Worm (Caenorhabditis elegans): ENCODE measurements around the gene vha-8.

The vha-8 gene

ce11 chrIV:6789950-6790349 is 924 bp upstream of the vha-8 start:
- TF ChIP-seq F33H1.4 (GFP tag; IDR thresholded peaks at IDR 0.05) = peak; percentile 83
- TF ChIP-seq madf-6 (GFP tag; IDR thresholded peaks at IDR 0.05) = peak; percentile 73
- TF ChIP-seq nhr-27 (tag; optimal IDR thresholded peaks at IDR 0.05) = no peak
- TF ChIP-seq madf-8 (GFP tag; conservative IDR thresholded peaks at IDR 0.05) = peak; percentile 26; the same call in 1 of the 2 replicates
- TF ChIP-seq D2030.7 (GFP tag; IDR thresholded peaks at IDR 0.05) = 0 out of 2 replicates have a peak, but pooled peaks have one; percentile 25
- peak; percentile 32 for TF ChIP-seq tbp1 (GFP tag; optimal IDR thresholded peaks at IDR 0.05)
- TF ChIP-seq him-1 (tag; optimal IDR thresholded peaks at IDR 0.05) = peak; percentile 6
- peak; percentile 43 for TF ChIP-seq snpc-1.1 (tag; optimal IDR thresholded peaks at IDR 0.05; ENCODE audit: insufficient read depth)
- peak; percentile 36 for TF ChIP-seq efl-1 (GFP tag; optimal IDR thresholded peaks at IDR 0.05)
- TF ChIP-seq ceh-40 (GFP tag; IDR thresholded peaks at IDR 0.05) = no peak
- peak; percentile 94 for TF ChIP-seq lsl-1 (GFP tag; optimal IDR thresholded peaks at IDR 0.05)
- no peak for TF ChIP-seq ekl-4 (GFP tag; IDR thresholded peaks at IDR 0.05)
- no peak for TF ChIP-seq ztf-22 (GFP tag; optimal IDR thresholded peaks at IDR 0.05)
- peak; percentile 34 for TF ChIP-seq F49E8.2 (tag; optimal IDR thresholded peaks at IDR 0.05; ENCODE audit: insufficient read depth)
- TF ChIP-seq somi-1 (GFP tag; optimal IDR thresholded peaks at IDR 0.05) = no peak
- no peak for TF ChIP-seq ZK185.1 (tag; optimal IDR thresholded peaks at IDR 0.05; ENCODE audit: poor library complexity, severe bottlenecking)
- no peak for TF ChIP-seq C17E4.6 (GFP tag; IDR thresholded peaks at IDR 0.05)
- TF ChIP-seq lin-35 (GFP tag; optimal IDR thresholded peaks at IDR 0.05) = no peak
- peak; percentile 60 for TF ChIP-seq snpc-4 (GFP tag; optimal IDR thresholded peaks at IDR 0.05)
- peak in 2 of 4 experiments; percentile 61 to 65 for TF ChIP-seq snpc-4 (tag; optimal IDR thresholded peaks at IDR 0.05)
- peak; percentile 59 for TF ChIP-seq ceh-91 (GFP tag; IDR thresholded peaks at IDR 0.05)
- 0 out of 2 replicates have a peak, but pooled peaks have one; percentile 4 for TF ChIP-seq dox-1 (GFP tag; IDR thresholded peaks at IDR 0.05)
- TF ChIP-seq xnd-1 (tag; optimal IDR thresholded peaks at IDR 0.05) = peak; percentile 60
- no peak for TF ChIP-seq Y53G8AR.9 (GFP tag; conservative IDR thresholded peaks at IDR 0.05)

ce11 chrIV:6792380-6793309 is 1.8 kb downstream of the vha-8 start:
- TF ChIP-seq nhr-120 (GFP tag; IDR thresholded peaks at IDR 0.05) (no peak), F49E8.2 (tag; optimal IDR thresholded peaks at IDR 0.05; ENCODE audit: insufficient read depth) (peak; percentile 76), lsl-1 (GFP tag; optimal IDR thresholded peaks at IDR 0.05) (peak; percentile 50), him-1 (tag; optimal IDR thresholded peaks at IDR 0.05) (no peak), rcor-1 (GFP tag; IDR thresholded peaks at IDR 0.05) (peak; percentile 29; the same call in 1 of the 2 replicates), Y56A3A.18 (GFP tag; IDR thresholded peaks at IDR 0.05) (0 out of 2 replicates have a peak, but pooled peaks have one; percentile 46), atf-7 (tag; optimal IDR thresholded peaks at IDR 0.05) (peak; percentile 54), sdz-38 (tag; optimal IDR thresholded peaks at IDR 0.05) (no peak), let-607 (tag; optimal IDR thresholded peaks at IDR 0.05) (peak; percentile 2 to 59), cebp-1 (GFP tag; IDR thresholded peaks at IDR 0.05) (no peak), cebp-1 (tag; optimal IDR thresholded peaks at IDR 0.05) (peak; percentile 5), B0336.3 (GFP tag; IDR thresholded peaks at IDR 0.05) (0 out of 2 replicates have a peak, but pooled peaks have one; percentile 12), madf-6 (GFP tag; IDR thresholded peaks at IDR 0.05) (peak; percentile 45), ceh-58 (GFP tag; IDR thresholded peaks at IDR 0.05) (no peak), mcd-1 (GFP tag; IDR thresholded peaks at IDR 0.05) (peak; percentile 24; the same call in 1 of the 2 replicates), tbp1 (GFP tag; optimal IDR thresholded peaks at IDR 0.05) (peak; percentile 63), dox-1 (GFP tag; IDR thresholded peaks at IDR 0.05) (0 out of 2 replicates have a peak, but pooled peaks have one; percentile 30), Y95B8A.8 (GFP tag; IDR thresholded peaks at IDR 0.05) (0 out of 2 replicates have a peak, but pooled peaks have one; percentile 28), B0261.1 (tag; optimal IDR thresholded peaks at IDR 0.05) (no peak), Y53G8AR.9 (GFP tag; conservative IDR thresholded peaks at IDR 0.05) (peak; percentile 62), B0019.2 (GFP tag; conservative IDR thresholded peaks at IDR 0.05) (no peak), hmg-1.2 (GFP tag; IDR thresholded peaks at IDR 0.05) (peak; percentile 64), snpc-3.4 (tag; optimal IDR thresholded peaks at IDR 0.05) (peak; percentile 75), ztf-22 (GFP tag; optimal IDR thresholded peaks at IDR 0.05) (peak; percentile 7), ztf-26 (tag; optimal IDR thresholded peaks at IDR 0.05) (peak; percentile 34), madf-3 (GFP tag; IDR thresholded peaks at IDR 0.05) (peak; percentile 37; the same call in 1 of the 2 replicates), pbrm-1 (GFP tag; IDR thresholded peaks at IDR 0.05) (0 out of 2 replicates have a peak, but pooled peaks have one; percentile 46), lin-35 (GFP tag; optimal IDR thresholded peaks at IDR 0.05) (peak in 1 of 3 experiments; percentile 42)

Data from whole organism, young adult.